Worm (Caenorhabditis elegans) whole organism, midembryonic: ENCODE results near the gene dlat-1.

Source experiments
- cog-1 ChIP-seq: sonication (generic microtip); optimal IDR thresholded peaks from 2 replicates; lab custom pipeline; 2016; ENCODE audit warnings: missing genetic modification characterization, missing compliant biosample characterization
- flt-1 ChIP-seq: fragments of 200-800 bp; sonication (Bioruptor generic); IDR thresholded peaks from 2 replicates; pipeline ENCODE4 v1.3.6; 2022; ENCODE audit warnings: missing genetic modification characterization, missing compliant biosample characterization
- med-1 ChIP-seq: sonication (generic microtip); optimal IDR thresholded peaks from 2 replicates; lab custom pipeline; 2017; ENCODE audit warnings: missing genetic modification characterization, mild to moderate bottlenecking, missing compliant biosample characterization, antibody characterized with exemption, missing genetic modification reagents; ENCODE audit not compliant: insufficient read depth
- ref-1 ChIP-seq: fragments of 200-800 bp; sonication (Bioruptor generic); conservative IDR thresholded peaks from 2 replicates; pipeline ENCODE4 v1.3.6; 2022; ENCODE audit warnings: missing genetic modification reagents, missing genetic modification characterization, missing compliant biosample characterization
- ztf-23 ChIP-seq: fragments of 200-800 bp; sonication (Bioruptor generic); IDR thresholded peaks from 2 replicates; pipeline ENCODE4 v1.3.6; 2022; ENCODE audit warnings: missing genetic modification reagents, missing genetic modification characterization, missing compliant biosample characterization

DNA sequence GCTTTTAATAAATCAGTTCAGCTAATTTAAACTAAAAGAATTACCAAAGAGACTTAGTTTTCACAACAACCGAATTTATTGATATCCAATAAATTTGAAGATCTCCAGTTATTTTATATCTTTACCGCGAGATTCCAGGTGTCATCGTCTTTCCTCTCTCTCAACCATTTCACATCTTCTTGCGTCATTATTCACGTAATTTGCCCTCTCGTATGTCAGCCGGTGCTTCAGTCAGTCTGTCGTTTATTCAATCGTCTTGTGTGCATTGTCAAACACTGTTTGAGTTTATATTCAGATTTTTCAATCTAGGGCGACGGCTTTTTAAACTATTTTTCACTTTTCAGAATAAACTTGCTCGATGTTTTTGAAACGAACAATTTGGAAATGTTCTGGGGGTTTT, 9.7 kb downstream of the dlat-1 start:
- TF ChIP-seq flt-1 (GFP tag; lab: Robert Waterston, UW) (no peak), med-1 (no peak), ref-1 (GFP tag; lab: Robert Waterston, UW) (no peak), cog-1 (tag; lab: Kevin White, UChicago) (no peak), ztf-23 (GFP tag; lab: Robert Waterston, UW) (no peak)
